Worm (Caenorhabditis elegans) whole organism, L4 larva: ENCODE measurements around the gene F59A7.11.

Source experiments
- F10B5.3 ChIP-seq: sonication (generic microtip); optimal IDR thresholded peaks from 2 replicates; lab custom pipeline; 2016; ENCODE audit warnings: mild to moderate bottlenecking, missing genetic modification characterization, missing compliant biosample characterization
- F37D6.2 ChIP-seq: sonication (generic microtip); optimal IDR thresholded peaks from 2 replicates; lab custom pipeline; 2016; ENCODE audit warnings: mild to moderate bottlenecking, missing genetic modification characterization, missing compliant biosample characterization
- R02D3.7 ChIP-seq: fragments of 150-350 bp; sonication (generic microtip); optimal IDR thresholded peaks from 3 replicates; lab custom pipeline; 2014; ENCODE audit warnings: missing biosample characterization, missing genetic modification characterization
- T20F7.1 ChIP-seq: fragments of 200-800 bp; sonication (Bioruptor generic); optimal IDR thresholded peaks from 2 replicates; lab custom pipeline; 2018; ENCODE audit warnings: mild to moderate bottlenecking, missing genetic modification characterization, missing compliant biosample characterization
- ZK337.2 ChIP-seq: fragments of 200-800 bp; sonication (Bioruptor generic); IDR thresholded peaks from 2 replicates; pipeline ENCODE4 v1.3.6; 2022; ENCODE audit warnings: missing genetic modification reagents, missing genetic modification characterization, missing compliant biosample characterization
- aha-1 ChIP-seq: fragments of 150-350 bp; peaks from one replicate; lab custom pipeline; 2014; ENCODE audit warnings: missing biosample characterization, missing genetic modification characterization
- aly-2 ChIP-seq: sonication (generic microtip); optimal IDR thresholded peaks from 2 replicates; lab custom pipeline; 2018; ENCODE audit warnings: missing biosample characterization, missing genetic modification characterization
- ceh-44 ChIP-seq: fragments of 200-800 bp; sonication (Bioruptor generic); IDR thresholded peaks from 2 replicates; pipeline ENCODE4 v1.3.6; 2022; ENCODE audit warnings: missing genetic modification reagents, missing genetic modification characterization, missing compliant biosample characterization
- cey-2 ChIP-seq: sonication (generic microtip); optimal IDR thresholded peaks from 3 replicates; lab custom pipeline; 2017; ENCODE audit warnings: missing genetic modification characterization, mild to moderate bottlenecking, missing compliant biosample characterization, antibody characterized with exemption, borderline replicate concordance; ENCODE audit not compliant: insufficient read depth
- ctbp-1 ChIP-seq: fragments of 200-800 bp; sonication (Bioruptor generic); IDR thresholded peaks from 2 replicates; pipeline ENCODE4 v1.3.6; 2022; ENCODE audit warnings: missing genetic modification reagents, missing genetic modification characterization, missing compliant biosample characterization
- daf-16 ChIP-seq, 3 experiments: sonication (generic microtip); optimal IDR thresholded peaks; 2 replicates each; lab custom pipeline; 2016 to 2017; ENCODE audit warnings: missing genetic modification characterization in 3 of 3, missing genetic modification reagents in 3 of 3, mild to moderate bottlenecking in 2 of 3, missing compliant biosample characterization in 2 of 3, missing biosample characterization in 1 of 3, moderate library complexity in 1 of 3
- dmd-6 ChIP-seq: fragments of 200-800 bp; sonication (Bioruptor generic); IDR thresholded peaks from 2 replicates; pipeline ENCODE4 v1.3.6; 2022; ENCODE audit warnings: missing genetic modification reagents, missing genetic modification characterization, missing compliant biosample characterization
- dpl-1 ChIP-seq: fragments of 150-350 bp; optimal IDR thresholded peaks from 2 replicates; lab custom pipeline; 2014; ENCODE audit warnings: missing biosample characterization, missing genetic modification reagents, missing genetic modification characterization
- dve-1 ChIP-seq: sonication (generic microtip); optimal IDR thresholded peaks from 2 replicates; lab custom pipeline; 2017; ENCODE audit warnings: antibody characterized with exemption, mild to moderate bottlenecking, missing genetic modification characterization, missing compliant biosample characterization; ENCODE audit not compliant: insufficient read depth
- hlh-11 ChIP-seq: fragments of 200-800 bp; sonication (Bioruptor generic); optimal IDR thresholded peaks from 2 replicates; lab custom pipeline; 2018; ENCODE audit warnings: mild to moderate bottlenecking, missing genetic modification characterization, missing compliant biosample characterization
- hlh-30 ChIP-seq: sonication (generic microtip); optimal IDR thresholded peaks from 2 replicates; lab custom pipeline; 2017; ENCODE audit warnings: antibody characterized with exemption, mild to moderate bottlenecking, missing genetic modification characterization, missing compliant biosample characterization; ENCODE audit not compliant: insufficient read depth
- jun-1 ChIP-seq: fragments of 150-350 bp; optimal IDR thresholded peaks from 2 replicates; lab custom pipeline; 2014; ENCODE audit warnings: missing biosample characterization, missing genetic modification reagents, missing genetic modification characterization
- lir-3 ChIP-seq: sonication (generic microtip); optimal IDR thresholded peaks from 2 replicates; lab custom pipeline; 2016; ENCODE audit warnings: mild to moderate bottlenecking, missing genetic modification characterization, missing compliant biosample characterization
- mep-1 ChIP-seq: fragments of 150-350 bp; sonication (generic microtip); optimal IDR thresholded peaks from 3 replicates; lab custom pipeline; 2014; ENCODE audit warnings: missing biosample characterization, missing genetic modification characterization
- mes-2 ChIP-seq: sonication (generic microtip); optimal IDR thresholded peaks from 2 replicates; lab custom pipeline; 2016; ENCODE audit warnings: missing genotype, mild to moderate bottlenecking, missing genetic modification characterization, missing compliant biosample characterization; ENCODE audit not compliant: poor library complexity, severe bottlenecking
- nhr-10 ChIP-seq: fragments of 150-350 bp; optimal IDR thresholded peaks from 2 replicates; lab custom pipeline; 2014; ENCODE audit warnings: missing biosample characterization, missing genetic modification characterization
- nhr-102 ChIP-seq: sonication (generic microtip); optimal IDR thresholded peaks from 2 replicates; lab custom pipeline; 2016; ENCODE audit warnings: mild to moderate bottlenecking, missing genetic modification characterization, moderate library complexity, missing compliant biosample characterization
- nhr-25 ChIP-seq: sonication (generic microtip); optimal IDR thresholded peaks from 2 replicates; lab custom pipeline; 2017; ENCODE audit warnings: missing genetic modification characterization, mild to moderate bottlenecking, missing compliant biosample characterization, antibody characterized with exemption, moderate library complexity, borderline replicate concordance; ENCODE audit not compliant: insufficient read depth
- nhr-28 ChIP-seq: fragments of 150-350 bp; optimal IDR thresholded peaks from 2 replicates; lab custom pipeline; 2014; ENCODE audit warnings: missing biosample characterization, missing genetic modification characterization
- nhr-41 ChIP-seq: fragments of 200-800 bp; sonication (Bioruptor generic); IDR thresholded peaks from 2 replicates; pipeline ENCODE4 v1.3.6; 2022; ENCODE audit warnings: missing genetic modification reagents, missing genetic modification characterization, missing compliant biosample characterization
- nhr-42 ChIP-seq: fragments of 200-800 bp; sonication (Bioruptor generic); IDR thresholded peaks from 2 replicates; pipeline ENCODE4 v1.3.6; 2022; ENCODE audit warnings: missing genetic modification characterization, missing compliant biosample characterization
- nhr-76 ChIP-seq: fragments of 150-350 bp; optimal IDR thresholded peaks from 2 replicates; lab custom pipeline; 2014; ENCODE audit warnings: missing biosample characterization, missing genetic modification characterization
- nhr-77 ChIP-seq: fragments of 150-350 bp; optimal IDR thresholded peaks from 2 replicates; lab custom pipeline; 2014; ENCODE audit warnings: missing biosample characterization, missing genetic modification characterization
- pha-4 ChIP-seq, 2 experiments: fragments of 150-350 bp in 1 of 2; fragments of 200-800 bp in 1 of 2; sonication (Bioruptor generic) in 1 of 2; IDR thresholded peaks in 1 of 2; optimal IDR thresholded peaks in 1 of 2; 2 replicates each; pipeline versions ENCODE4 v1.3.6 to Lab custom; 2014 to 2022; ENCODE audit warnings: missing genetic modification characterization in 2 of 2, missing genetic modification reagents in 2 of 2, missing biosample characterization in 1 of 2, missing compliant biosample characterization in 1 of 2
- pqm-1 ChIP-seq: sonication (generic microtip); optimal IDR thresholded peaks from 2 replicates; lab custom pipeline; 2017; ENCODE audit warnings: missing biosample characterization, missing genetic modification characterization
- rbr-2 ChIP-seq: sonication (generic microtip); optimal IDR thresholded peaks from 2 replicates; lab custom pipeline; 2016; ENCODE audit warnings: missing genotype, missing genetic modification characterization, missing compliant biosample characterization
- saeg-2 ChIP-seq: fragments of 200-800 bp; sonication (Bioruptor generic); IDR thresholded peaks from 2 replicates; pipeline ENCODE4 v1.3.6; 2022; ENCODE audit warnings: missing genetic modification reagents, missing genetic modification characterization, missing compliant biosample characterization
- sdz-12 ChIP-seq: fragments of 200-800 bp; sonication (Bioruptor generic); optimal IDR thresholded peaks from 2 replicates; lab custom pipeline; 2018; ENCODE audit warnings: mild to moderate bottlenecking, missing genetic modification characterization, missing compliant biosample characterization
- skn-1 ChIP-seq: fragments of 150-350 bp; optimal IDR thresholded peaks from 2 replicates; lab custom pipeline; 2014; ENCODE audit warnings: missing biosample characterization, missing genetic modification characterization
- spr-1 ChIP-seq: sonication (generic microtip); optimal IDR thresholded peaks from 2 replicates; lab custom pipeline; 2016; ENCODE audit warnings: mild to moderate bottlenecking, missing genetic modification characterization, missing compliant biosample characterization
- spr-3 ChIP-seq: fragments of 200-800 bp; sonication (Bioruptor generic); optimal IDR thresholded peaks from 2 replicates; lab custom pipeline; 2018; ENCODE audit warnings: mild to moderate bottlenecking, missing genetic modification characterization, missing compliant biosample characterization
- unc-39 ChIP-seq: sonication (generic microtip); optimal IDR thresholded peaks from 2 replicates; lab custom pipeline; 2017; ENCODE audit warnings: missing biosample characterization, missing genetic modification characterization
- zip-11 ChIP-seq: fragments of 200-800 bp; sonication (Bioruptor generic); IDR thresholded peaks from 2 replicates; pipeline ENCODE4 v1.3.6; 2022; ENCODE audit warnings: missing genetic modification characterization, missing compliant biosample characterization
- ztf-11 ChIP-seq: fragments of 150-350 bp; optimal IDR thresholded peaks from 2 replicates; lab custom pipeline; 2014; ENCODE audit warnings: missing biosample characterization, missing genetic modification characterization
- ztf-7 ChIP-seq: fragments of 150-350 bp; optimal IDR thresholded peaks from 2 replicates; lab custom pipeline; 2014; ENCODE audit warnings: missing biosample characterization, missing genetic modification characterization

Gene F59A7.11

DNA sequence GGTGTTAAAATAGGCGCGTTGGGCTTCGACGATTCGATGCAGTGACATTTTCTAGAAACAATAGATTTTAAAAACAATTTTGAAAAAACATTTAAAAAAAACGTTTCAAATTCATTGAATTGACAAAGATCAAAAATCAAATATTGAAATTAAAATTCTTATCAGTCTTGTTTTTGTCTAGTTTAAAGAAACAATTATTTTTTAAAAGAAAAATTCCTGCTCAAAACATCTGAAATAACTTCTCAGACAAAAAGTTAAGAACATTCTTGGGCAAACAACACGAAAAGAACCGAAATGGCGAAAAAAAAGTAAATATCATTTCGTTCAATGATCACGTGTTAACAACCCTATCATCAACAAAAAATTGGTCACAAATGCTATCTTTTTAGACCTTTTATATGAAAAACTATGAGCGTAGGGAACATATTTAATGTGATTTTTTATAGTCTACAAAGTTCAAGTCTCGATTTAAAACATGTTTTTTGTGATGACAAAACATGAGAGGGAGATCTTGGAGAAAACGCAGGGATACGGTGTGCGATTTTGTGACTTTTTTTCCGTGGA, 14.1 kb downstream of the F59A7.11 start, which contains the start of gene alh-5:
Gene alh-5 (minus strand): TSS at position 51 of the 564 bp plus-strand sequence.
- TF ChIP-seq nhr-41 (GFP tag; lab: Robert Waterston, UW), result no peak
- no peak for TF ChIP-seq T20F7.1 (GFP tag; lab: Kevin White, UChicago)
- no peak for TF ChIP-seq saeg-2 (GFP tag; lab: Robert Waterston, UW)
- no peak for TF ChIP-seq spr-1
- no peak for TF ChIP-seq ctbp-1 (GFP tag; lab: Robert Waterston, UW)
- TF ChIP-seq mes-2 (tag; lab: Kevin White, UChicago), result no peak
- peak; percentile 55 for TF ChIP-seq nhr-77
- TF ChIP-seq lir-3, result no peak
- no peak for TF ChIP-seq nhr-25 (tag; lab: Kevin White, UChicago)
- TF ChIP-seq zip-11, result no peak
- no peak for TF ChIP-seq unc-39 (tag; lab: Kevin White, UChicago)
- TF ChIP-seq cey-2 (tag; lab: Kevin White, UChicago), result no peak
- no peak for TF ChIP-seq nhr-102 (tag; lab: Kevin White, UChicago)
- no peak for TF ChIP-seq aly-2 (tag; lab: Kevin White, UChicago)
- peak; percentile 68 for TF ChIP-seq hlh-30 (tag; lab: Kevin White, UChicago)
- TF ChIP-seq ztf-11 (tag; lab: Kevin White, UChicago), result no peak
- TF ChIP-seq dpl-1, result no peak
- TF ChIP-seq F10B5.3, result no peak
- no peak for TF ChIP-seq R02D3.7
- TF ChIP-seq nhr-28 (tag; lab: Kevin White, UChicago), result peak; percentile 99
- no peak for TF ChIP-seq skn-1 (tag; lab: Kevin White, UChicago)
- no peak for TF ChIP-seq pha-4 (GFP tag; IDR thresholded peaks at IDR 0.05; lab: Robert Waterston, UW)
- TF ChIP-seq pha-4 (tag; optimal IDR thresholded peaks at IDR 0.05; lab: Kevin White, UChicago), result no peak
- no peak for TF ChIP-seq ZK337.2 (GFP tag; lab: Robert Waterston, UW)
- no peak for TF ChIP-seq F37D6.2 (tag; lab: Kevin White, UChicago)
- peak; percentile 35; the same call in 1 of the 2 replicates for TF ChIP-seq dmd-6 (GFP tag; lab: Robert Waterston, UW)
- no peak for TF ChIP-seq nhr-76 (tag; lab: Kevin White, UChicago)
- no peak for TF ChIP-seq mep-1 (tag; lab: Kevin White, UChicago)
- no peak for TF ChIP-seq spr-3 (GFP tag; lab: Kevin White, UChicago)
- TF ChIP-seq ztf-7 (tag; lab: Kevin White, UChicago), result no peak
- TF ChIP-seq pqm-1 (tag; lab: Kevin White, UChicago), result peak; percentile 5
- no peak for TF ChIP-seq sdz-12 (GFP tag; lab: Kevin White, UChicago)
- no peak for TF ChIP-seq nhr-10 (tag; lab: Kevin White, UChicago)
- TF ChIP-seq jun-1 (tag; lab: Kevin White, UChicago), result no peak
- TF ChIP-seq rbr-2 (tag; lab: Kevin White, UChicago), result no peak
- TF ChIP-seq aha-1 (tag; lab: Kevin White, UChicago), result peak; percentile 40
- TF ChIP-seq dve-1 (tag; lab: Kevin White, UChicago), result peak; percentile 58
- no peak for TF ChIP-seq daf-16 (GFP tag; optimal IDR thresholded peaks at IDR 0.05; lab: Kevin White, UChicago)
- TF ChIP-seq daf-16 (tag; optimal IDR thresholded peaks at IDR 0.05; lab: Kevin White, UChicago), result peak; percentile 86
- peak; percentile 31 for TF ChIP-seq hlh-11 (tag; lab: Kevin White, UChicago)
- no peak for TF ChIP-seq ceh-44 (GFP tag; lab: Robert Waterston, UW)
- TF ChIP-seq nhr-42 (GFP tag; lab: Robert Waterston, UW), result no peak
